Fruit fly (Drosophila melanogaster) S2 (cell line): ENCODE data around the gene CG13837.

ENCODE experiments used
- CG8478 ChIP-seq: fragments of >200 bp; optimal IDR thresholded peaks from 2 replicates; lab custom pipeline; 2018
- CTCF ChIP-seq, 2 experiments: fragments of >200 bp; optimal IDR thresholded peaks; 2 replicates each; lab custom pipeline; 2018

DNA sequence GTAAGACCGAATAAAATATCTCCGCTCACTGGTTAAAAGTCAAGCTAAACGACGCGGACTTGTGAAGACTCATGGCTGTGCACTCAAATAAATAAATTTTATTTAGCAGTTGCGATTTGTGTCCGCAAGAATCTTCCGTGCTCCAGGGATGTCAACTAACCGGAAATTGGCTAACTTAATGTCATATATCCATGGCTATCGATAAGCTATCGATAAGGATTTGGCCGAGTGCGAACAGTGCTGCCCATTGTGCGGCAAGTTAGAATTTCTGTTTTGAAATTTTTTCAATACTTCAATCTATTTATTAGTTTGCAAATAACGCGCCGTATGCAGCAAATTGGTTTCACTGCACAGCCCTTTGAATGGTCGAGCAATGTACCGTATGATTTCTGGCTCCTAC is 10.1 kb downstream of the CG13837 start, which contains the start of gene p53:
- no peak for TF ChIP-seq CG8478 (lab: Kevin White, UChicago)
- TF ChIP-seq CTCF (optimal IDR thresholded peaks at IDR 0.05; lab: Kevin White, UChicago): peak in 1 of 2 experiments; percentile 3
